Worm (Caenorhabditis elegans) whole organism, early embryonic: ENCODE results near the gene far-5.

ENCODE experiments used
- B0310.2 ChIP-seq: sonication (generic microtip); optimal IDR thresholded peaks from 2 replicates; lab custom pipeline; 2016; ENCODE audit warnings: mild to moderate bottlenecking, missing genetic modification characterization, missing compliant biosample characterization
- aly-1 ChIP-seq: sonication (generic microtip); optimal IDR thresholded peaks from 2 replicates; lab custom pipeline; 2016; ENCODE audit warnings: missing genetic modification characterization, missing compliant biosample characterization
- ama-1 ChIP-seq: fragments of 150-350 bp; optimal IDR thresholded peaks from 2 replicates; lab custom pipeline; 2014
- ceh-36 ChIP-seq: sonication (generic microtip); optimal IDR thresholded peaks from 2 replicates; lab custom pipeline; 2016; ENCODE audit warnings: missing genetic modification characterization, inconsistent platforms, missing compliant biosample characterization
- flt-1 ChIP-seq: fragments of 200-800 bp; sonication (Bioruptor generic); IDR thresholded peaks from 2 replicates; pipeline ENCODE4 v1.3.6; 2022; ENCODE audit warnings: missing genetic modification characterization, missing compliant biosample characterization
- hmbx-1 ChIP-seq: sonication (generic microtip); optimal IDR thresholded peaks from 2 replicates; lab custom pipeline; 2016; ENCODE audit warnings: mild to moderate bottlenecking, missing genetic modification characterization, missing compliant biosample characterization
- hmg-4 ChIP-seq: fragments of 200-800 bp; sonication (Bioruptor generic); optimal IDR thresholded peaks from 2 replicates; lab custom pipeline; 2018; ENCODE audit warnings: mild to moderate bottlenecking, missing genetic modification characterization, missing compliant biosample characterization
- pes-1 ChIP-seq: fragments of 200-800 bp; sonication (Bioruptor generic); IDR thresholded peaks from 2 replicates; pipeline ENCODE4 v1.3.6; 2022; ENCODE audit warnings: missing genetic modification reagents, missing genetic modification characterization, missing compliant biosample characterization
- tbx-37 ChIP-seq: fragments of 200-800 bp; sonication (Bioruptor generic); conservative IDR thresholded peaks from 2 replicates; pipeline ENCODE4 v1.3.6; 2022; ENCODE audit warnings: missing genetic modification reagents, missing genetic modification characterization, missing compliant biosample characterization

DNA sequence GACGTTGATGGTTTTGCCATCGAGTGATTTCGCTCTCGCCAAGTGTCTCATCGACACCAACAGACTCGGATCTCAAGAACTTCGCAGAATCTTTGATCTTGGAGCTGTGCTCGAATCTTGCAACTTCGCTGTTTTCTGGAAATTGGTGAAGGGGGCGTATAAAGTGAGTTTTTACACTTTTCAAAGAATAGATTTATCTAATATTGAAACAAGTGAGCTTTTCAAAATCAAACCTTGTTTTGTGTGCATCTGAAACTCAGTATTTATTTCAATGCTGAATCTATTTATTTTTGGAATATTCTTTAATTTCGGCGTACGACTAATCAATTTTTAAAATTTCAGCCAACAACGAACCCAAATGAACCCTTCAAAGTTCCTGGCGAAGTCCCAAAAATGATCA is 41.1 kb upstream of the far-5 start:
- TF ChIP-seq tbx-37 (GFP tag; lab: Robert Waterston, UW): no peak
- TF ChIP-seq B0310.2 (tag; lab: Kevin White, UChicago): no peak
- no peak for TF ChIP-seq aly-1 (tag; lab: Kevin White, UChicago)
- TF ChIP-seq ama-1 (lab: Kevin White, UChicago): no peak
- TF ChIP-seq hmg-4 (GFP tag; lab: Kevin White, UChicago): no peak
- no peak for TF ChIP-seq flt-1 (GFP tag; lab: Robert Waterston, UW)
- TF ChIP-seq hmbx-1 (tag; lab: Kevin White, UChicago): no peak
- no peak for TF ChIP-seq pes-1 (GFP tag; lab: Robert Waterston, UW)
- no peak for TF ChIP-seq ceh-36 (tag; lab: Kevin White, UChicago)
